Fruit fly (Drosophila melanogaster): ENCODE measurements around the gene Sirup.
A peak's percentile ranks its signal among the peaks of the same experiment; 100 is the strongest.

DNA sequence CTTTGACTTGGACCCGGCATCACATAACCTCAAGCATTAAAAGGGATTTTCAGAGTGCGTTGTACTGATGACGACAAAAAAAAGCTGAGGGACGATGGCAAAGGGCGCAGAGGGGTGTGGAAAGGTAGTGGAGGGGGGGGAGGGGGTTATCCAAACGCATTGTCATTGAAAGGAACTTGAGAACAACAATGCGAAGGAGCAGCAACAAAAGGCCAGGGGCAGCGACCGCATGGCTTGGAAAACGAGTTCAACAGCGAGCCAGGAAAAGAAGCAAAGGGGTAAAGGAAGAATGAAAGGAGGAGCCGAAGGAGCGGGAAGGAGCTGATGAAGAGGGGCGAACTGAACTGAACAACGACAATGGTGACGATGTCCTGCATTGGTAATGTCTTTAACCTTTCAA lies 36.4 kb upstream of the Sirup start:
- TF ChIP-seq pan (optimal IDR thresholded peaks at IDR 0.05) (no peak), Abd-B (GFP tag; optimal IDR thresholded peaks at IDR 0.05) (no peak), tai (GFP tag; optimal IDR thresholded peaks at IDR 0.05) (no peak), rgr (GFP tag; optimal IDR thresholded peaks at IDR 0.05) (no peak), h (GFP tag; optimal IDR thresholded peaks at IDR 0.05) (no peak), Myc (optimal IDR thresholded peaks at IDR 0.05) (no peak), Vsx2 (GFP tag; optimal IDR thresholded peaks at IDR 0.05; ENCODE audit: partially characterized antibody) (peak; percentile 44), usp (GFP tag; optimal IDR thresholded peaks at IDR 0.05) (no peak), psq (GFP tag; optimal IDR thresholded peaks at IDR 0.05) (peak; percentile 35), Hnf4 (GFP tag; optimal IDR thresholded peaks at IDR 0.05) (no peak), dsf (GFP tag; optimal IDR thresholded peaks at IDR 0.05; ENCODE audit: borderline replicate concordance) (no peak), OdsH (GFP tag; optimal IDR thresholded peaks at IDR 0.05) (no peak), Sp1 (GFP tag; optimal IDR thresholded peaks at IDR 0.05) (no peak)

All from whole organism, wandering third instar larva.